Worm (Caenorhabditis elegans) whole organism, midembryonic: Measurements from ENCODE around the gene tmem-120.

Source experiments
- flt-1 ChIP-seq: fragments of 200-800 bp; sonication (Bioruptor generic); IDR thresholded peaks from 2 replicates; pipeline ENCODE4 v1.3.6; 2022; ENCODE audit warnings: missing genetic modification characterization, missing compliant biosample characterization
- med-1 ChIP-seq: sonication (generic microtip); optimal IDR thresholded peaks from 2 replicates; lab custom pipeline; 2017; ENCODE audit warnings: missing genetic modification characterization, mild to moderate bottlenecking, missing compliant biosample characterization, antibody characterized with exemption, missing genetic modification reagents; ENCODE audit not compliant: insufficient read depth
- ztf-23 ChIP-seq: fragments of 200-800 bp; sonication (Bioruptor generic); IDR thresholded peaks from 2 replicates; pipeline ENCODE4 v1.3.6; 2022; ENCODE audit warnings: missing genetic modification reagents, missing genetic modification characterization, missing compliant biosample characterization

- no peak for TF ChIP-seq flt-1
- TF ChIP-seq med-1 (GFP tag; lab: Kevin White, UChicago) = no peak
- TF ChIP-seq ztf-23 (GFP tag; lab: Robert Waterston, UW) = no peak
Observed at ce11 chrIII:1468358-1469305, 49.2 kb downstream of the tmem-120 start.
